Fruit fly (Drosophila melanogaster) whole organism, wandering third instar larva: ENCODE measurements around the gene CG33941.

Experiments used
- Abd-B ChIP-seq: fragments of >200 bp; optimal IDR thresholded peaks from 2 replicates; lab custom pipeline; 2017; ENCODE audit warnings: missing biosample characterization, missing genetic modification characterization
- CG32264 ChIP-seq: fragments of 200-800 bp; sonication (Bioruptor generic); optimal IDR thresholded peaks from 2 replicates; lab custom pipeline; 2016; ENCODE audit warnings: missing biosample characterization, missing genetic modification characterization
- CG9705 ChIP-seq: fragments of 200-800 bp; sonication (Bioruptor generic); optimal IDR thresholded peaks from 2 replicates; lab custom pipeline; 2018; ENCODE audit warnings: missing biosample characterization, mild to moderate bottlenecking, missing genetic modification characterization
- CrebA ChIP-seq: fragments of 200-800 bp; sonication (Bioruptor generic); optimal IDR thresholded peaks from 2 replicates; lab custom pipeline; 2016; ENCODE audit warnings: missing biosample characterization, mild to moderate bottlenecking, missing genetic modification characterization, borderline replicate concordance
- Dfd ChIP-seq: fragments of >200 bp; optimal IDR thresholded peaks from 2 replicates; lab custom pipeline; 2017; ENCODE audit warnings: missing biosample characterization, missing genetic modification characterization
- GATAd ChIP-seq: sonication (Bioruptor generic); optimal IDR thresholded peaks from 2 replicates; lab custom pipeline; 2016; ENCODE audit warnings: missing biosample characterization, missing genetic modification characterization
- Hnf4 ChIP-seq: fragments of 200-800 bp; sonication (Bioruptor generic); optimal IDR thresholded peaks from 2 replicates; lab custom pipeline; 2016; ENCODE audit warnings: missing biosample characterization, mild to moderate bottlenecking, missing genetic modification characterization
- Hr78 ChIP-seq: fragments of >200 bp; optimal IDR thresholded peaks from 2 replicates; lab custom pipeline; 2017; ENCODE audit warnings: missing biosample characterization, missing genetic modification characterization
- Hr83 ChIP-seq: fragments of 200-300 bp; sonication (Bioruptor generic); optimal IDR thresholded peaks from 2 replicates; lab custom pipeline; 2016; ENCODE audit warnings: missing biosample characterization, mild to moderate bottlenecking, missing genetic modification characterization, moderate library complexity; ENCODE audit not compliant: poor library complexity, severe bottlenecking
- Jra ChIP-seq: sonication (Bioruptor generic); optimal IDR thresholded peaks from 2 replicates; lab custom pipeline; 2016; ENCODE audit warnings: missing biosample characterization, missing genetic modification characterization
- Mio ChIP-seq: sonication (Bioruptor generic); optimal IDR thresholded peaks from 2 replicates; lab custom pipeline; 2016; ENCODE audit warnings: missing biosample characterization, missing genetic modification characterization
- Myc ChIP-seq: fragments of >200 bp; optimal IDR thresholded peaks from 2 replicates; lab custom pipeline; 2017
- N ChIP-seq: fragments of >200 bp; optimal IDR thresholded peaks from 2 replicates; lab custom pipeline; 2018; ENCODE audit warnings: missing biosample characterization, missing external identifiers, missing genetic modification characterization
- OdsH ChIP-seq: fragments of 200-800 bp; sonication (Bioruptor generic); optimal IDR thresholded peaks from 2 replicates; lab custom pipeline; 2016; ENCODE audit warnings: missing biosample characterization, mild to moderate bottlenecking, missing genetic modification characterization
- Rel ChIP-seq, 2 experiments: fragments of 200-800 bp; sonication (Bioruptor generic) in 1 of 2; optimal IDR thresholded peaks; 2 replicates in 1 of 2; 3 replicates in 1 of 2; lab custom pipeline; 2016 to 2019; ENCODE audit warnings: mild to moderate bottlenecking in 2 of 2, missing biosample characterization in 2 of 2, missing genetic modification characterization in 2 of 2, moderate library complexity in 1 of 2
- Sp1 ChIP-seq: fragments of 200-800 bp; sonication (Bioruptor generic); optimal IDR thresholded peaks from 3 replicates; lab custom pipeline; 2019; ENCODE audit warnings: missing biosample characterization, mild to moderate bottlenecking, missing genetic modification characterization, moderate library complexity
- Vsx2 ChIP-seq: fragments of 200-300, 225-300 bp; sonication (Bioruptor generic); optimal IDR thresholded peaks from 2 replicates; lab custom pipeline; 2018; ENCODE audit warnings: missing biosample characterization, missing genetic modification characterization; ENCODE audit not compliant: partially characterized antibody
- br ChIP-seq: fragments of 200-800 bp; sonication (Bioruptor generic); optimal IDR thresholded peaks from 2 replicates; lab custom pipeline; 2016; ENCODE audit warnings: missing biosample characterization, missing genetic modification characterization
- brk ChIP-seq: fragments of 200-800 bp; sonication (Bioruptor generic); optimal IDR thresholded peaks from 2 replicates; lab custom pipeline; 2016; ENCODE audit warnings: missing biosample characterization, mild to moderate bottlenecking, missing genetic modification characterization
- dl ChIP-seq, 2 experiments: fragments of 175-275, 200-275 bp in 1 of 2; fragments of 200-275 bp in 1 of 2; sonication (Bioruptor generic); optimal IDR thresholded peaks; lab custom pipeline; 2018; ENCODE audit warnings: mild to moderate bottlenecking in 2 of 2, missing biosample characterization in 2 of 2, missing genetic modification characterization in 2 of 2, moderate library complexity in 2 of 2; ENCODE audit not compliant: partially characterized antibody in 2 of 2, insufficient read depth in 1 of 2
- dmrt93B ChIP-seq: fragments of 200-800 bp; sonication (Bioruptor generic); optimal IDR thresholded peaks from 2 replicates; lab custom pipeline; 2018; ENCODE audit warnings: missing biosample characterization, mild to moderate bottlenecking, missing genetic modification characterization
- ey ChIP-seq: fragments of 200-800 bp; sonication (Bioruptor generic); optimal IDR thresholded peaks from 2 replicates; lab custom pipeline; 2016; ENCODE audit warnings: missing biosample characterization, missing genetic modification characterization
- foxo ChIP-seq, 2 experiments: fragments of 200-800 bp; sonication (Bioruptor generic); optimal IDR thresholded peaks; 2 replicates in 1 of 2; 3 replicates in 1 of 2; lab custom pipeline; 2016 to 2017; ENCODE audit warnings: missing biosample characterization in 2 of 2, missing genetic modification characterization in 2 of 2
- fru ChIP-seq: fragments of 200-800 bp; sonication (Bioruptor generic); optimal IDR thresholded peaks from 3 replicates; lab custom pipeline; 2016; ENCODE audit warnings: missing biosample characterization, mild to moderate bottlenecking, missing genetic modification characterization
- h ChIP-seq: fragments of 200-800 bp; sonication (Bioruptor generic); optimal IDR thresholded peaks from 3 replicates; lab custom pipeline; 2016; ENCODE audit warnings: missing biosample characterization, mild to moderate bottlenecking, missing genetic modification characterization
- jim ChIP-seq: fragments of 175-275, 200-325 bp; sonication (Bioruptor generic); optimal IDR thresholded peaks from 2 replicates; lab custom pipeline; 2016; ENCODE audit warnings: missing biosample characterization, mild to moderate bottlenecking, missing genetic modification characterization
- pan ChIP-seq: fragments of >200 bp; optimal IDR thresholded peaks from 2 replicates; lab custom pipeline; 2017
- psq ChIP-seq: fragments of 200-800 bp; sonication (Bioruptor generic); optimal IDR thresholded peaks from 3 replicates; lab custom pipeline; 2017; ENCODE audit warnings: missing biosample characterization, mild to moderate bottlenecking, missing genetic modification characterization, moderate library complexity
- rgr ChIP-seq: fragments of 200-800 bp; sonication (Bioruptor generic); optimal IDR thresholded peaks from 3 replicates; lab custom pipeline; 2016; ENCODE audit warnings: missing biosample characterization, mild to moderate bottlenecking, missing genetic modification characterization
- sage ChIP-seq: fragments of 200-800 bp; sonication (Bioruptor generic); optimal IDR thresholded peaks from 2 replicates; lab custom pipeline; 2016; ENCODE audit warnings: missing biosample characterization, mild to moderate bottlenecking, missing genetic modification characterization
- tai ChIP-seq: sonication (Bioruptor generic); optimal IDR thresholded peaks from 2 replicates; lab custom pipeline; 2016; ENCODE audit warnings: missing biosample characterization, missing genetic modification characterization
- usp ChIP-seq: fragments of >200 bp; optimal IDR thresholded peaks from 2 replicates; lab custom pipeline; 2017; ENCODE audit warnings: missing biosample characterization, missing genetic modification characterization
- woc ChIP-seq: sonication (Bioruptor generic); optimal IDR thresholded peaks from 2 replicates; lab custom pipeline; 2016; ENCODE audit warnings: missing biosample characterization, mild to moderate bottlenecking, missing genetic modification characterization

The CG33941 gene

dm6 chr4:490111-490510, 22.8 kb downstream of the CG33941 start:
- TF ChIP-seq Abd-B (GFP tag; lab: Kevin White, UChicago) (no peak), Hr83 (GFP tag; lab: Kevin White, UChicago) (no peak), Jra (GFP tag; lab: Kevin White, UChicago) (no peak), rgr (GFP tag; lab: Kevin White, UChicago) (no peak), Rel (GFP tag; optimal IDR thresholded peaks at IDR 0.05; lab: Kevin White, UChicago) (no peak), Rel (tag; optimal IDR thresholded peaks at IDR 0.05; lab: Kevin White, UChicago) (no peak), Myc (lab: Kevin White, UChicago) (no peak), N (no peak), Hnf4 (GFP tag; lab: Kevin White, UChicago) (no peak), psq (GFP tag; lab: Kevin White, UChicago) (no peak), CrebA (GFP tag; lab: Kevin White, UChicago) (no peak), tai (GFP tag; lab: Kevin White, UChicago) (no peak), CG9705 (no peak), Dfd (GFP tag; lab: Kevin White, UChicago) (no peak), jim (GFP tag; lab: Kevin White, UChicago) (no peak), OdsH (GFP tag; lab: Kevin White, UChicago) (no peak), Hr78 (no peak), br (GFP tag; lab: Kevin White, UChicago) (no peak), woc (no peak), ey (GFP tag; lab: Kevin White, UChicago) (no peak)

DNA sequence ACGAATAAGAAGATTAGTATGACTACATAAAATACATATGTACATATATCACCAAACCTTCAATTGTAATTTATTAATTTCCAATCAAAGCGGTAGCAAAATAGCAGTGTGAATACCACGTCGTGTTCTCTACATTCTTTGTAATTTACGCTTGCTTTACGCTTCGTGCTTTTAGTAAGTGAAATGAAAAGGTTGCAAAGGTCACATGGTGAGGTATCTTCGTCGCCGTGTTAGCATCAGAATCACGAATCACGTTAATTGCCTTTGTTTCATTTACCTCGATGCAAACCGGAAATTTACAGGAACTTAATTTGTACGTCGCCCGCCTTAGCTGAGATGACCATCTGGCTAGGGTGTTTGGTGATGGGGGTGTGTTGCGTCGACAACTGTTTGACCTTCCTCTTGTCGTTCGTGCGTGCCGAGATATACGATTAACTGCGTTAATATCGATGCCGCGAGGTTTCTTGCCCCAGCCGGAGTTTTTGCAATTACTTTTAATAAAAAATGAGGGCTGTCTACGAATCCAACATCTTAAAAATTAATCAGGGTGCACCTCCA, 23.5 kb downstream of the CG33941 start:
- TF ChIP-seq h (GFP tag; lab: Kevin White, UChicago) = no peak
- TF ChIP-seq Abd-B (GFP tag; lab: Kevin White, UChicago) = no peak
- no peak for TF ChIP-seq Vsx2 (GFP tag; lab: Kevin White, UChicago)
- TF ChIP-seq Myc (lab: Kevin White, UChicago) = no peak
- no peak for TF ChIP-seq pan (lab: Kevin White, UChicago)
- no peak for TF ChIP-seq woc
- no peak for TF ChIP-seq tai (GFP tag; lab: Kevin White, UChicago)
- TF ChIP-seq Rel (GFP tag; optimal IDR thresholded peaks at IDR 0.05; lab: Kevin White, UChicago) = no peak
- TF ChIP-seq Rel (tag; optimal IDR thresholded peaks at IDR 0.05; lab: Kevin White, UChicago) = no peak
- no peak for TF ChIP-seq usp
- TF ChIP-seq foxo (GFP tag; optimal IDR thresholded peaks at IDR 0.05; lab: Kevin White, UChicago) = no peak
- no peak for TF ChIP-seq Mio (GFP tag; lab: Kevin White, UChicago)
- TF ChIP-seq Hr78 = no peak
- TF ChIP-seq brk (GFP tag; lab: Kevin White, UChicago) = no peak

- no peak for TF ChIP-seq sage (GFP tag; lab: Kevin White, UChicago)
- TF ChIP-seq Sp1 (GFP tag; lab: Kevin White, UChicago) = no peak
- TF ChIP-seq dmrt93B (GFP tag; lab: Kevin White, UChicago) = no peak
- TF ChIP-seq jim (GFP tag; lab: Kevin White, UChicago) = no peak
- TF ChIP-seq tai (GFP tag; lab: Kevin White, UChicago) = no peak
- no peak for TF ChIP-seq dl (GFP tag; optimal IDR thresholded peaks at IDR 0.05; lab: Kevin White, UChicago; ENCODE audit: insufficient read depth in 1 of 2, partially characterized antibody in 2 of 2)
- TF ChIP-seq Hr83 (GFP tag; lab: Kevin White, UChicago) = no peak
- TF ChIP-seq Vsx2 (GFP tag; lab: Kevin White, UChicago) = no peak
- TF ChIP-seq CG32264 (GFP tag; lab: Kevin White, UChicago) = no peak
- TF ChIP-seq CrebA (GFP tag; lab: Kevin White, UChicago) = no peak
- TF ChIP-seq Hnf4 (GFP tag; lab: Kevin White, UChicago) = no peak
- no peak for TF ChIP-seq fru (GFP tag; lab: Kevin White, UChicago)
- no peak for TF ChIP-seq Abd-B (GFP tag; lab: Kevin White, UChicago)
- no peak for TF ChIP-seq GATAd (GFP tag; lab: Kevin White, UChicago)
- TF ChIP-seq foxo (GFP tag; optimal IDR thresholded peaks at IDR 0.05; lab: Kevin White, UChicago) = no peak
Measured at dm6 chr4:492597-492996, 25.3 kb downstream of the CG33941 start.
